Fruit fly (Drosophila melanogaster): ENCODE measurements around the gene CG32683.

Gene CG32683

dm6 chrX:10473510-10474212 lies 19.0 kb upstream of the CG32683 start, which contains the start of gene CG2889 (continued):
- TF ChIP-seq Sry-δ (GFP tag; optimal IDR thresholded peaks at IDR 0.05) (peak; percentile 64), CG4617 (GFP tag; optimal IDR thresholded peaks at IDR 0.05; ENCODE audit: borderline replicate concordance) (peak; percentile 38), Kr (GFP tag; optimal IDR thresholded peaks at IDR 0.05) (no peak), dpn (GFP tag; optimal IDR thresholded peaks at IDR 0.05) (peak in 1 of 2 experiments; percentile 37), CG7839 (tag; optimal IDR thresholded peaks at IDR 0.05) (no peak), CG10209 (GFP tag; optimal IDR thresholded peaks at IDR 0.05) (no peak), CHES-1-like (GFP tag; optimal IDR thresholded peaks at IDR 0.05) (peak; percentile 2), sna (GFP tag; IDR thresholded peaks at IDR 0.05; ENCODE audit: partially characterized antibody) (0 out of 2 replicates have a peak, but pooled peaks have one; percentile 49), CG10321 (GFP tag; IDR thresholded peaks at IDR 0.05) (peak; percentile 88), CG8281 (tag; optimal IDR thresholded peaks at IDR 0.05) (no peak), CG2202 (tag; optimal IDR thresholded peaks at IDR 0.05) (no peak), mld (GFP tag; IDR thresholded peaks at IDR 0.05; ENCODE audit: partially characterized antibody) (peak; percentile 34; the same call in 1 of the 3 replicates), CG9609 (GFP tag; optimal IDR thresholded peaks at IDR 0.05) (no peak), Hmr (GFP tag; optimal IDR thresholded peaks at IDR 0.05) (no peak), Dll (GFP tag; IDR thresholded peaks at IDR 0.05; ENCODE audit: partially characterized antibody) (peak; percentile 66), zen (tag; optimal IDR thresholded peaks at IDR 0.05) (peak; percentile 80), CG17829 (tag; optimal IDR thresholded peaks at IDR 0.05) (no peak), ind (GFP tag; optimal IDR thresholded peaks at IDR 0.05) (peak; percentile 14), HLH4C (GFP tag; IDR thresholded peaks at IDR 0.05; ENCODE audit: partially characterized antibody) (0 out of 3 replicates have a peak, but pooled peaks have one; percentile 42), CG15696 (tag; optimal IDR thresholded peaks at IDR 0.05) (no peak), sens (GFP tag) (peak; percentile 68), hbn (GFP tag; IDR thresholded peaks at IDR 0.05; ENCODE audit: partially characterized antibody) (no peak; the same call in 1 of the 2 replicates), CG5245 (GFP tag; optimal IDR thresholded peaks at IDR 0.05) (no peak), Pdp1 (GFP tag; optimal IDR thresholded peaks at IDR 0.05) (no peak), pan (optimal IDR thresholded peaks at IDR 0.05) (no peak), pan (GFP tag; optimal IDR thresholded peaks at IDR 0.05 in 1 of 2, IDR thresholded peaks at IDR 0.05 in 1 of 2) (peak in 1 of 2 experiments; percentile 33), slbo (GFP tag; IDR thresholded peaks at IDR 0.05) (peak; percentile 48; the same call in 1 of the 2 replicates), CG12659 (GFP tag; optimal IDR thresholded peaks at IDR 0.05) (peak; percentile 43), trem (tag; optimal IDR thresholded peaks at IDR 0.05) (peak; percentile 51), CG7963 (GFP tag; IDR thresholded peaks at IDR 0.05; ENCODE audit: partially characterized antibody) (peak; percentile 41; the same call in 1 of the 3 replicates), HmgZ (tag; optimal IDR thresholded peaks at IDR 0.05) (peak; percentile 36), CG17361 (GFP tag; IDR thresholded peaks at IDR 0.05) (no peak), Med (GFP tag) (peak; percentile 88), Fer2 (tag; optimal IDR thresholded peaks at IDR 0.05) (no peak), vvl (GFP tag; IDR thresholded peaks at IDR 0.05) (0 out of 2 replicates have a peak, but pooled peaks have one; percentile 10), NfI (GFP tag; optimal IDR thresholded peaks at IDR 0.05) (no peak), CG34376 (GFP tag; optimal IDR thresholded peaks at IDR 0.05) (no peak), CG9797 (GFP tag; optimal IDR thresholded peaks at IDR 0.05) (peak; percentile 13), amos (GFP tag; IDR thresholded peaks at IDR 0.05; ENCODE audit: partially characterized antibody) (peak; percentile 64), lilli (GFP tag; optimal IDR thresholded peaks at IDR 0.05) (peak; percentile 32), CG6791 (GFP tag; IDR thresholded peaks at IDR 0.05; ENCODE audit: partially characterized antibody) (peak; percentile 59; the same call in 2 of the 3 replicates), caup (GFP tag; optimal IDR thresholded peaks at IDR 0.05; ENCODE audit: severe bottlenecking) (no peak), CG6654 (GFP tag; optimal IDR thresholded peaks at IDR 0.05) (no peak), CG16779 (GFP tag; IDR thresholded peaks at IDR 0.05) (no peak), CG7786 (GFP tag; optimal IDR thresholded peaks at IDR 0.05) (peak; percentile 32), CG10565 (GFP tag; optimal IDR thresholded peaks at IDR 0.05) (no peak), CG4854 (GFP tag; optimal IDR thresholded peaks at IDR 0.05) (no peak)

Data from whole organism, embryonic.